Worm (Caenorhabditis elegans): Measurements from ENCODE around the gene srd-51.

Gene srd-51

ce11 chrX:13526219-13527218, 41.8 kb upstream of the srd-51 start:
- no peak for TF ChIP-seq athp-1 (tag; optimal IDR thresholded peaks at IDR 0.05)
- TF ChIP-seq chd-7 (tag; optimal IDR thresholded peaks at IDR 0.05): peak; percentile 6
- TF ChIP-seq nfyb-1 (GFP tag; IDR thresholded peaks at IDR 0.05): 0 out of 2 replicates have a peak, but pooled peaks have one; percentile 6
- TF ChIP-seq zfh-2 (GFP tag; conservative IDR thresholded peaks at IDR 0.05): 0 out of 2 replicates have a peak, but pooled peaks have one; percentile 38
- TF ChIP-seq ceh-79 (tag; optimal IDR thresholded peaks at IDR 0.05): no peak
- TF ChIP-seq F52B5.7 (tag; optimal IDR thresholded peaks at IDR 0.05): no peak
- no peak for TF ChIP-seq B0336.3 (GFP tag; IDR thresholded peaks at IDR 0.05)
- peak; percentile 33 for TF ChIP-seq dox-1 (GFP tag; IDR thresholded peaks at IDR 0.05)
- TF ChIP-seq attf-5 (GFP tag; optimal IDR thresholded peaks at IDR 0.05): no peak
- TF ChIP-seq mcd-1 (GFP tag; IDR thresholded peaks at IDR 0.05): no peak
- peak; percentile 92 for TF ChIP-seq cebp-1 (GFP tag; IDR thresholded peaks at IDR 0.05)
- peak; percentile 90 for TF ChIP-seq cebp-1 (tag; optimal IDR thresholded peaks at IDR 0.05)

DNA sequence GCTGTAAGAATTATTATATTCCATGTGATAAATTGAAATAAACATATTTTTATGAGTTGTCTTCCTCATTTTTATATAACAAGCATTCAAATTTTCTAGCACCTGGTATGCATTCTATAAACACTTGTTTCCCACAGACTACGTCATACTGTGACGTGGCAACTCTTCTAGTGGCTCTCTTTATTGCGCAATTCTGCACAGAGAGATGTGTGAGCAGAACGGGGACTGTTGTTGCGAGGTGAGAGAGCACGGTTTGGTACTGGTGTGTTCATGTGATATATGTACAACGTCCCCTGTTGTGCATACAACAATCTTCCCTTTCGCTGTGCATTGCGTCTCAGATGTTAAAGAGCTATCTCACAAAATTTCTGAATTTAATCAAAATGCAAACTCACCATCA, 40.4 kb upstream of the srd-51 start:
- no peak for TF ChIP-seq F57A8.1 (GFP tag; optimal IDR thresholded peaks at IDR 0.05)
- TF ChIP-seq Y56A3A.18 (GFP tag; IDR thresholded peaks at IDR 0.05): no peak
- no peak for TF ChIP-seq F52B5.7 (tag; optimal IDR thresholded peaks at IDR 0.05)
- no peak for TF ChIP-seq bed-1 (GFP tag; IDR thresholded peaks at IDR 0.05)

ce11 chrX:13518861-13519713, 34.4 kb upstream of the srd-51 start, which contains the start of the genes cdk-4 and F18H3.1:
Gene cdk-4, minus strand, starts transcription at chrX:13518911.
Gene F18H3.1, plus strand, starts transcription at chrX:13519663.
- TF ChIP-seq rpc-1 (optimal IDR thresholded peaks at IDR 0.05): no peak
- TF ChIP-seq rpc-1 (tag; optimal IDR thresholded peaks at IDR 0.05): no peak
- TF ChIP-seq bed-2 (GFP tag; IDR thresholded peaks at IDR 0.05): no peak
- TF ChIP-seq ztf-3 (GFP tag; optimal IDR thresholded peaks at IDR 0.05): no peak
- peak; percentile 55 for TF ChIP-seq nhr-80 (tag; optimal IDR thresholded peaks at IDR 0.05)
- TF ChIP-seq hmg-1.2 (GFP tag; IDR thresholded peaks at IDR 0.05): peak; percentile 53; the same call in 1 of the 2 replicates
- no peak for TF ChIP-seq athp-1 (tag; optimal IDR thresholded peaks at IDR 0.05)
- TF ChIP-seq zfh-2 (GFP tag; conservative IDR thresholded peaks at IDR 0.05): peak; percentile 95
- TF ChIP-seq sea-2 (GFP tag; IDR thresholded peaks at IDR 0.05): no peak
- peak; percentile 61 for TF ChIP-seq cebp-1 (GFP tag; IDR thresholded peaks at IDR 0.05)
- TF ChIP-seq cebp-1 (tag; optimal IDR thresholded peaks at IDR 0.05): peak; percentile 91
- TF ChIP-seq ztf-28 (GFP tag; IDR thresholded peaks at IDR 0.05): no peak
- peak; percentile 40 for TF ChIP-seq K12H6.12 (tag; optimal IDR thresholded peaks at IDR 0.05)
- TF ChIP-seq mcd-1 (GFP tag; IDR thresholded peaks at IDR 0.05): peak; percentile 51
- no peak for TF ChIP-seq madf-10 (tag; optimal IDR thresholded peaks at IDR 0.05)
- no peak for TF ChIP-seq B0019.2 (GFP tag; conservative IDR thresholded peaks at IDR 0.05)
- peak; percentile 67 for TF ChIP-seq dox-1 (GFP tag; IDR thresholded peaks at IDR 0.05)
- TF ChIP-seq snpc-4 (GFP tag; optimal IDR thresholded peaks at IDR 0.05): no peak
- peak in 1 of 4 experiments; percentile 14 for TF ChIP-seq snpc-4 (tag; optimal IDR thresholded peaks at IDR 0.05)
- TF ChIP-seq hmg-20 (GFP tag; IDR thresholded peaks at IDR 0.05): no peak
- no peak for TF ChIP-seq mes-4 (tag; optimal IDR thresholded peaks at IDR 0.05)
- 0 out of 2 replicates have a peak, but pooled peaks have one; percentile 16 for TF ChIP-seq egrh-3 (GFP tag; IDR thresholded peaks at IDR 0.05)
- no peak for TF ChIP-seq rcor-1 (GFP tag; IDR thresholded peaks at IDR 0.05)

Measured in whole organism, young adult.